Worm (Caenorhabditis elegans): ENCODE data around the gene oac-32.

oac-32 gene

DNA sequence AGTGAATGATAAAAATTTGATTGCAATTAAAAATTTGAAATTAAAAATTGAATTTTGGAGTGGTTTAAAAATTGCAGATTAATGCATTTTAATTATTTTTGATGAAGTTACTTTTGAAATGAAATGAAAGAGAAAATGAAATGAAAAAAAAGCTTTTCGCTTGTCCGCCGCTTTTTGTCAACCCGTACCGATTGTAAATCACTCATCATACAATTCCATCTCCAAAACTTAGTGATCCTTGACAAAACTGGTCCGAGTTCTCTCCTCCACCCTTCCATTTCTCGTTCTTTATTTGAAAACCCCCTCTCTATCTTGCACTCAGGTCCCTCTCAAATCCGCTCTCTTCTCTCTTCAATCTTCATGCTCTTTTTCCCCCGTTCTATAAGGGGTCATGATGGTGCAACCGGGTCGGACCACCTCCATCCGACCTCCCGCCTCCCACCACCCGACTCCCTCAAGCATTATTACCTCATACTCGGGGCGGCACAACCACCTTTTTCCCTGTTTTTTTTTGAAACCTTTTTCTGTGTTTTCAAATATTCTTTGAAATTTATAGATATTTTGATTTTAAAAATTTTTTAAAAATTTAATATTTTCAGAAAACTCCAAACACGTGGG, 31.6 kb upstream of the oac-32 start:
- no peak for TF ChIP-seq elt-1 (tag; optimal IDR thresholded peaks at IDR 0.05; ENCODE audit: borderline replicate concordance, insufficient read depth)
- TF ChIP-seq ceh-43 (GFP tag; optimal IDR thresholded peaks at IDR 0.05) = peak; percentile 24
- TF ChIP-seq snpc-4 (tag; optimal IDR thresholded peaks at IDR 0.05) = no peak
- no peak for TF ChIP-seq mls-2 (tag; optimal IDR thresholded peaks at IDR 0.05)
- TF ChIP-seq nhr-2 (tag; optimal IDR thresholded peaks at IDR 0.05) = peak; percentile 72
- peak; percentile 32 for TF ChIP-seq ceh-83 (GFP tag; optimal IDR thresholded peaks at IDR 0.05)
- peak; percentile 49 for TF ChIP-seq M03D4.4 (tag; optimal IDR thresholded peaks at IDR 0.05)

DNA sequence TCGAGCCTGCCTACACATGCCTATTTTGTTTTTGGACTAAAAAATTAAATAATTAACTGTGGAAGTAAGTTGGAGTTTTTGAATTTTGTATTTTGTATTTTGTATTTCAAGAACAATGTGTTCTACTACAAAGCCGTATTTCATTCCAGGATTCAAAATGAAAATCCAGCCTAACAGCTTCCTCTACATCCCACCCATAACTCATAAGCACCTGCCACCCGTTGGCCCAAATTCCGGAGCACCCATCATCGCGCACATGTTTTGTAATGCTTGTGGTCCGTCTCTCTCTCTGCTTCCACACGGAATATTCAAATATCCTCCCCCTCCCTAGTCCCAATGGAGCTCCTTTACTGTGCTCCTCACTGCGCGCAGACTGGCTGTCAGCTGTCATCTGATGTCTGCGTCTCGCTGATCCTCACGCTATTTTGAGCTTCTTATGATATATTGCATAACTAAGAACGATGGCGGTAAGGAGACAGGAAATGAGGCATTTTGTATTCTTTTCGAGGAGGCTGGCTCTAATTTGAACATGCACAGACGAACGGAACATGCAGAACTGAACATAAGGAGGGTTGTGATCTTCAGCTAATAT, 30.0 kb upstream of the oac-32 start:
- TF ChIP-seq ceh-83 (GFP tag; optimal IDR thresholded peaks at IDR 0.05) (no peak), unc-62 (GFP tag; optimal IDR thresholded peaks at IDR 0.05) (peak; percentile 86), sptf-1 (tag; optimal IDR thresholded peaks at IDR 0.05) (no peak), mls-2 (tag; optimal IDR thresholded peaks at IDR 0.05) (no peak), lsy-2 (tag; optimal IDR thresholded peaks at IDR 0.05) (no peak), sem-2 (GFP tag; optimal IDR thresholded peaks at IDR 0.05) (no peak), ceh-43 (GFP tag; optimal IDR thresholded peaks at IDR 0.05) (no peak), pha-4 (tag; optimal IDR thresholded peaks at IDR 0.05) (no peak), nhr-28 (tag; optimal IDR thresholded peaks at IDR 0.05) (no peak), bed-3 (GFP tag; optimal IDR thresholded peaks at IDR 0.05) (no peak), unc-120 (tag; optimal IDR thresholded peaks at IDR 0.05; ENCODE audit: poor library complexity, severe bottlenecking) (peak; percentile 46), mab-5 (tag; optimal IDR thresholded peaks at IDR 0.05) (peak; percentile 8), ham-2 (GFP tag; optimal IDR thresholded peaks at IDR 0.05) (no peak), zip-8 (tag; optimal IDR thresholded peaks at IDR 0.05) (no peak), M03D4.4 (tag; optimal IDR thresholded peaks at IDR 0.05) (peak; percentile 44), lin-32 (GFP tag; optimal IDR thresholded peaks at IDR 0.05) (peak; percentile 52), nhr-237 (tag; optimal IDR thresholded peaks at IDR 0.05) (no peak), nhr-2 (tag; optimal IDR thresholded peaks at IDR 0.05) (no peak), lin-13 (tag; optimal IDR thresholded peaks at IDR 0.05) (peak; percentile 36), hlh-1 (tag; optimal IDR thresholded peaks at IDR 0.05) (peak; percentile 98), elt-1 (tag; optimal IDR thresholded peaks at IDR 0.05; ENCODE audit: borderline replicate concordance, insufficient read depth) (no peak), mep-1 (tag; optimal IDR thresholded peaks at IDR 0.05) (peak; percentile 37), nhr-76 (tag; optimal IDR thresholded peaks at IDR 0.05) (no peak), snpc-4 (tag; optimal IDR thresholded peaks at IDR 0.05) (no peak), flh-1 (GFP tag; optimal IDR thresholded peaks at IDR 0.05) (no peak), elt-3 (tag; optimal IDR thresholded peaks at IDR 0.05) (no peak), ceh-39 (tag; optimal IDR thresholded peaks at IDR 0.05) (no peak), unc-39 (tag; optimal IDR thresholded peaks at IDR 0.05) (no peak), ztf-11 (tag; optimal IDR thresholded peaks at IDR 0.05) (no peak), cnd-1 (tag; optimal IDR thresholded peaks at IDR 0.05) (peak; percentile 91)

DNA sequence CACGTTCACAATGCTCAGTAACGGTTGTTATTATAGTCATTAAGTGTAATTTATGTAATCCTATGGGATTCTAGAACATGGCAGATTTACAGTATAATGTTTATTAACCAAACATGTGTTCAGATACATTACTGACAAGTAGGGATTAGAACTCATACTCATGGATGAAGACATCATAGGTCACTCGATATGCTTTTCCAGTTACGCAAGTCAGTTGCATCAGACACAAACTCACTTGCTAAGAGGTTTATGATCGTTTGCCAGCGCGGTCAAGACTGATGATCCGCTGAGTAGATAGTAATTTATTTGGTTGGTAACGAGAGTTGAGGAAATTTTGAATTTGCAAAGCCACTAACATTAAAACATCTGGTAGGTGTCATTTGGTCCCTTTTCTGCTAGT, 29.0 kb upstream of the oac-32 start:
- TF ChIP-seq ceh-39 (tag; optimal IDR thresholded peaks at IDR 0.05) (no peak), sptf-1 (tag; optimal IDR thresholded peaks at IDR 0.05) (no peak), zip-8 (tag; optimal IDR thresholded peaks at IDR 0.05) (peak; percentile 57), elt-1 (tag; optimal IDR thresholded peaks at IDR 0.05; ENCODE audit: borderline replicate concordance, insufficient read depth) (no peak), nhr-2 (tag; optimal IDR thresholded peaks at IDR 0.05) (peak; percentile 91), nhr-28 (tag; optimal IDR thresholded peaks at IDR 0.05) (no peak), unc-120 (tag; optimal IDR thresholded peaks at IDR 0.05; ENCODE audit: poor library complexity, severe bottlenecking) (no peak), unc-39 (tag; optimal IDR thresholded peaks at IDR 0.05) (no peak), lin-13 (tag; optimal IDR thresholded peaks at IDR 0.05) (no peak), nhr-76 (tag; optimal IDR thresholded peaks at IDR 0.05) (no peak)

DNA sequence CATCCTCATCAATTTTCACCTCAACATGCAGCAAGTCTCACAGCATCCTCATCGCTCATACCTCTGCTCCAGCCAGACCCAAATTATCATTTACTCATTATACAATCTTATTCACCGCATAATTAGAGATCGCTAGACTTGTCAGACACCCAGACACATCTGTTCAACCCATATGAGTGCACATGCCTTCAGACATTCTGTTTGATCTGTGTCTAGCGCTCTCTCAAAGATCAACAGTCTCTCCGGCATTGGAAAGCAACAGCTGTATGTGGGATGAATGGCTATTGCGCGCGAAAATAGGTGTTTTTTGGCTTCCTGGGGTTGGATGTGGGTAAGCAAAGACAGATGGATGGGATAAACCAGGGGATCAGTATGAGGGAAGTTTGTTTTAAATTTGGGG, 27.0 kb upstream of the oac-32 start:
- TF ChIP-seq lin-32 (GFP tag; optimal IDR thresholded peaks at IDR 0.05) (peak; percentile 99), mls-2 (tag; optimal IDR thresholded peaks at IDR 0.05) (no peak), unc-62 (GFP tag; optimal IDR thresholded peaks at IDR 0.05) (peak; percentile 18), hlh-1 (tag; optimal IDR thresholded peaks at IDR 0.05) (peak; percentile 4), lin-13 (tag; optimal IDR thresholded peaks at IDR 0.05) (no peak), nhr-2 (tag; optimal IDR thresholded peaks at IDR 0.05) (peak; percentile 66), cnd-1 (tag; optimal IDR thresholded peaks at IDR 0.05) (peak; percentile 62), ztf-11 (tag; optimal IDR thresholded peaks at IDR 0.05) (no peak), ces-1 (GFP tag; optimal IDR thresholded peaks at IDR 0.05) (no peak)
